Fruit fly (Drosophila melanogaster) whole organism: ENCODE data around the gene yellow-k.

ENCODE experiments used
- Dll ChIP-seq: fragments of >200 bp; optimal IDR thresholded peaks from 2 replicates; lab custom pipeline; 2017
- EcR ChIP-seq, 2 experiments: fragments of >200 bp; optimal IDR thresholded peaks; 2 replicates each; lab custom pipeline; 2017; ENCODE audit warnings: missing biosample characterization in 2 of 2, missing genetic modification characterization in 2 of 2, missing genetic modification reagents in 2 of 2
- pan ChIP-seq: fragments of >200 bp; optimal IDR thresholded peaks from 2 replicates; lab custom pipeline; 2017
- psq ChIP-seq: fragments of >200 bp; optimal IDR thresholded peaks from 2 replicates; lab custom pipeline; 2017
- usp ChIP-seq: fragments of >200 bp; optimal IDR thresholded peaks from 2 replicates; lab custom pipeline; 2017; ENCODE audit warnings: missing biosample characterization, missing genetic modification characterization, mixed read lengths

dm6 chr3L:15494599-15495271, 25.7 kb upstream of the yellow-k start:
- no peak for TF ChIP-seq pan (lab: Kevin White, UChicago)
- TF ChIP-seq psq (lab: Kevin White, UChicago): no peak
- TF ChIP-seq usp (GFP tag; lab: Kevin White, UChicago): no peak
- no peak for TF ChIP-seq Dll (lab: Kevin White, UChicago)
- no peak for TF ChIP-seq EcR (GFP tag; optimal IDR thresholded peaks at IDR 0.05; lab: Kevin White, UChicago)
